Worm (Caenorhabditis elegans) whole organism, L4 larva: ENCODE measurements around the gene hpo-29.

ENCODE experiments used
- ama-1 ChIP-seq: fragments of 150-350 bp; optimal IDR thresholded peaks from 2 replicates; lab custom pipeline; 2014; ENCODE audit warnings: inconsistent platforms, mixed read lengths
- dmd-8 ChIP-seq: fragments of 200-800 bp; sonication (Bioruptor generic); IDR thresholded peaks from 2 replicates; pipeline ENCODE4 v1.3.6; 2022; ENCODE audit warnings: missing genetic modification characterization, missing compliant biosample characterization
- hif-1 ChIP-seq, 2 experiments: sonication (generic microtip); optimal IDR thresholded peaks; 2 replicates each; lab custom pipeline; 2016 to 2017; ENCODE audit warnings: missing compliant biosample characterization in 2 of 2, missing genetic modification characterization in 2 of 2, missing genetic modification reagents in 2 of 2, missing genotype in 2 of 2, mild to moderate bottlenecking in 1 of 2
- lin-39 ChIP-seq: fragments of 150-350 bp; optimal IDR thresholded peaks from 2 replicates; lab custom pipeline; 2014; ENCODE audit warnings: missing biosample characterization, missing genetic modification reagents, missing genetic modification characterization
- mep-1 ChIP-seq: fragments of 150-350 bp; sonication (generic microtip); optimal IDR thresholded peaks from 3 replicates; lab custom pipeline; 2014; ENCODE audit warnings: missing biosample characterization, missing genetic modification characterization
- nhr-77 ChIP-seq: fragments of 150-350 bp; optimal IDR thresholded peaks from 2 replicates; lab custom pipeline; 2014; ENCODE audit warnings: missing biosample characterization, missing genetic modification characterization
- php-3 ChIP-seq: fragments of 200-800 bp; sonication (Bioruptor generic); IDR thresholded peaks from 2 replicates; pipeline ENCODE4 v1.3.6; 2022; ENCODE audit warnings: missing genetic modification reagents, missing genetic modification characterization, missing compliant biosample characterization
- pqm-1 ChIP-seq: sonication (generic microtip); optimal IDR thresholded peaks from 2 replicates; lab custom pipeline; 2017; ENCODE audit warnings: missing biosample characterization, missing genetic modification characterization
- snpc-4 ChIP-seq: fragments of 150-350 bp; optimal IDR thresholded peaks from 2 replicates; lab custom pipeline; 2014; ENCODE audit warnings: missing biosample characterization, missing genetic modification characterization

ce11 chrIII:292340-292739 is 56.7 kb downstream of the hpo-29 start, which contains the start of gene Y50D7A.1:
- TF ChIP-seq lin-39 (tag; lab: Kevin White, UChicago): no peak
- no peak for TF ChIP-seq php-3 (GFP tag; lab: Robert Waterston, UW)
- no peak for TF ChIP-seq ama-1 (lab: Kevin White, UChicago)
- TF ChIP-seq snpc-4: no peak
- TF ChIP-seq mep-1: no peak
- no peak for TF ChIP-seq pqm-1
- TF ChIP-seq nhr-77 (tag; lab: Kevin White, UChicago): no peak
- no peak for TF ChIP-seq hif-1 (tag; optimal IDR thresholded peaks at IDR 0.05; lab: Kevin White, UChicago)
- TF ChIP-seq dmd-8 (GFP tag; lab: Robert Waterston, UW): no peak
